Fruit fly (Drosophila melanogaster): ENCODE data around the gene CG34109.

- no peak for TF ChIP-seq CG6276 (GFP tag; optimal IDR thresholded peaks at IDR 0.05)
- TF ChIP-seq Ets96B (tag; optimal IDR thresholded peaks at IDR 0.05) = no peak
Observed at dm6 chr2L:10130763-10131162, 36.9 kb downstream of the CG34109 start.
